Worm (Caenorhabditis elegans) whole organism, L2 larva: ENCODE measurements around the gene sql-1.

Experiments used
- F13H6.1 ChIP-seq: sonication (generic microtip); optimal IDR thresholded peaks from 2 replicates; lab custom pipeline; 2016; ENCODE audit warnings: missing genetic modification characterization, missing compliant biosample characterization
- R02D3.7 ChIP-seq: fragments of 150-350 bp; optimal IDR thresholded peaks from 2 replicates; lab custom pipeline; 2014; ENCODE audit warnings: missing biosample characterization, missing genetic modification characterization
- aly-2 ChIP-seq: fragments of 150-350 bp; optimal IDR thresholded peaks from 2 replicates; lab custom pipeline; 2014; ENCODE audit warnings: missing biosample characterization, missing genetic modification characterization
- ama-1 ChIP-seq: fragments of 150-350 bp; optimal IDR thresholded peaks from 2 replicates; lab custom pipeline; 2018; ENCODE audit warnings: inconsistent platforms
- dmd-4 ChIP-seq: sonication (generic microtip); optimal IDR thresholded peaks from 2 replicates; lab custom pipeline; 2017; ENCODE audit warnings: missing biosample characterization, missing genetic modification characterization
- elt-1 ChIP-seq: fragments of 150-350 bp; optimal IDR thresholded peaks from 2 replicates; lab custom pipeline; 2014; ENCODE audit warnings: missing biosample characterization, missing genetic modification characterization
- fos-1 ChIP-seq: fragments of 150-350 bp; optimal IDR thresholded peaks from 2 replicates; lab custom pipeline; 2014; ENCODE audit warnings: missing biosample characterization, missing genetic modification characterization
- lsy-2 ChIP-seq, 2 experiments: fragments of 150-350 bp in 1 of 2; sonication (generic microtip) in 1 of 2; optimal IDR thresholded peaks; 2 replicates each; lab custom pipeline; 2014 to 2017; ENCODE audit warnings: missing biosample characterization in 2 of 2, missing genetic modification characterization in 2 of 2
- nhr-21 ChIP-seq: fragments of 150-350 bp; optimal IDR thresholded peaks from 2 replicates; lab custom pipeline; 2014; ENCODE audit warnings: missing biosample characterization, missing genetic modification characterization
- unc-39 ChIP-seq: fragments of 150-350 bp; optimal IDR thresholded peaks from 2 replicates; lab custom pipeline; 2014; ENCODE audit warnings: missing biosample characterization, missing genetic modification characterization

DNA sequence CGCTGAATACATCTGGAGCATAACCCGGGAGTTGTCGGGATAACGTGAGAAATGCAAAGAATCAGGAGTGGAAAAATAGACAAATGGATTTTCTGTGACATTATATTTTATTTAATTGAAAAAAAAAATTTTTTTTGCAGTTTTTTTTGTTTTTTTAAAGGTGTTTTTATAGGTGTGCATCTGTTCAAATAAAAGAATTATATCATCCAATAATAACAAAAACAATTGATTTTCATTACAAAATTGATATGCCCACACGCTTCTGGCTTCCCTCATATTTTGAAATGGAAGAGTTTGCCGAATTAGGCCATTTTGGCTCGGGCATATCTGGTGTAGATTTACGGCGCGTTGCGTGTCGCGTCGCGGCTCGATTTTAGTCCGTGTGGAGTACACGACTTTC lies 7.4 kb upstream of the sql-1 start, which contains the start of gene Y49E10.25:
- TF ChIP-seq ama-1 (lab: Kevin White, UChicago) (no peak), fos-1 (no peak), lsy-2 (tag; optimal IDR thresholded peaks at IDR 0.05; lab: Kevin White, UChicago) (no peak), dmd-4 (no peak), aly-2 (no peak), nhr-21 (no peak), unc-39 (tag; lab: Kevin White, UChicago) (no peak), R02D3.7 (tag; lab: Kevin White, UChicago) (no peak), F13H6.1 (no peak), elt-1 (tag; lab: Kevin White, UChicago) (no peak)
